Worm (Caenorhabditis elegans) whole organism, L3 larva: ENCODE results near the gene math-6.

Experiments used
- ama-1 ChIP-seq: fragments of 150-350 bp; optimal IDR thresholded peaks from 2 replicates; lab custom pipeline; 2018
- fkh-2 ChIP-seq: fragments of 150-350 bp; optimal IDR thresholded peaks from 2 replicates; lab custom pipeline; 2014; ENCODE audit warnings: missing biosample characterization, missing genetic modification reagents, missing genetic modification characterization
- fos-1 ChIP-seq: fragments of 150-350 bp; optimal IDR thresholded peaks from 2 replicates; lab custom pipeline; 2014; ENCODE audit warnings: missing biosample characterization, missing genetic modification characterization
- jun-1 ChIP-seq: fragments of 150-350 bp; optimal IDR thresholded peaks from 2 replicates; lab custom pipeline; 2014; ENCODE audit warnings: missing biosample characterization, missing genetic modification reagents, missing genetic modification characterization
- lin-15B ChIP-seq: fragments of 150-350 bp; optimal IDR thresholded peaks from 2 replicates; lab custom pipeline; 2014; ENCODE audit warnings: missing biosample characterization, missing genetic modification characterization
- nhr-23 ChIP-seq: fragments of 150-350 bp; optimal IDR thresholded peaks from 2 replicates; lab custom pipeline; 2014; ENCODE audit warnings: missing biosample characterization, missing genetic modification reagents, missing genetic modification characterization
- nhr-43 ChIP-seq: sonication (generic microtip); optimal IDR thresholded peaks from 2 replicates; lab custom pipeline; 2016; ENCODE audit warnings: mild to moderate bottlenecking, missing genetic modification characterization, missing compliant biosample characterization; ENCODE audit not compliant: poor library complexity, severe bottlenecking
- unc-62 ChIP-seq: fragments of 150-350 bp; sonication (generic microtip); optimal IDR thresholded peaks from 4 replicates; lab custom pipeline; 2014; ENCODE audit warnings: missing biosample characterization, missing genetic modification reagents, missing genetic modification characterization

- TF ChIP-seq ama-1 = no peak
- no peak for TF ChIP-seq fos-1 (tag; lab: Kevin White, UChicago)
- TF ChIP-seq jun-1 = no peak
- no peak for TF ChIP-seq nhr-43 (tag; lab: Kevin White, UChicago)
- no peak for TF ChIP-seq fkh-2 (tag; lab: Kevin White, UChicago)
- no peak for TF ChIP-seq nhr-23 (tag; lab: Kevin White, UChicago)
- no peak for TF ChIP-seq lin-15B
- no peak for TF ChIP-seq unc-62
Measured at ce11 chrII:1926162-1926561, 41.6 kb upstream of the math-6 start, which contains the start of gene F52C6.2.
